Worm (Caenorhabditis elegans): ENCODE measurements around the gene ins-1.

The ins-1 gene

DNA sequence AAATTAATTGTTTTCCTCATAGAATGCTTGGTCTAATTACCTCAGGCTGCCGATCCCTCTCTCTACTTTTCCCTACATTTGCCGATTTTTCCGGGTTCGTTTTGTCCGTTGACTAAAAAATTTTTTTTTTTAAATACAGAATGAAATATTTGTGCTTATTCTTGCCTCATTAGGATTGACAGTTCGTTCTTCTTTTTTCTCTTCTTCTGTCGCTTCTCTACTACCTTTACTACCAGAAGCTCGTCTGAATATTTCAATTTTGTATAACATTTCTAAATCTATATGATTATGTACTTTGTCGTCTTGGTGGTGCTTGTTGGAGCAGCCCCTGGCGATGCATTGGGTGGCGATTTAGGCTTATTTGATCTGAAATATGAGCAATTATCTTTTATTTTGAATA lies 38.7 kb downstream of the ins-1 start:
- no peak for TF ChIP-seq daf-8 (GFP tag; IDR thresholded peaks at IDR 0.05)
- no peak for TF ChIP-seq nhr-77 (tag; optimal IDR thresholded peaks at IDR 0.05)
- TF ChIP-seq unc-62 (GFP tag; optimal IDR thresholded peaks at IDR 0.05 in 1 of 2) = peak in 1 of 2 experiments; percentile 95
- no peak for TF ChIP-seq unc-62 (tag; optimal IDR thresholded peaks at IDR 0.05)
- TF ChIP-seq daf-19 (GFP tag; conservative IDR thresholded peaks at IDR 0.05) = no peak

DNA sequence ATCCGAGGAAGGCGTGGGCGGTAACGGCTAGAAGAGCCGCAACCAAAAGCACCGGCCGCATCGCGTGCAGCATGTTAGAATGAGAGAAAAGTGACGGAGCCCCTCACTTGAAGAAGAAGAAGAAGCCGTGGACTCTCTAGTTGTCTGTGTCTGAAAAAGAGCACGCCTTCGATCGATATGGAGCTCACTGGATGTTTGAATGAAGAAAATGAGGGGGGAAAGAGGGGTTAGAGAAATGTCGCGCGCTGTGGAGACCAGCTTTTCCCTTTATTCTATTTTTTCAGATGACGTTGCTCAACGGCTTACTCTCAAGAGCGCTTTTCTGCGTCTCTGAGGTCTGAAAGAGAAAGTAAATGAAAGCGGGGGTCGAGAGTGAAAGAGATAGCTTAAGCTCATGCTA lies 45.2 kb downstream of the ins-1 start, which contains the start of gene egl-21:
Gene egl-21 (minus strand): TSS at position 150 of the 400 bp plus-strand sequence.
- TF ChIP-seq nhr-42 (GFP tag; IDR thresholded peaks at IDR 0.05) (no peak), ceh-28 (tag; optimal IDR thresholded peaks at IDR 0.05) (peak; percentile 17), lim-7 (GFP tag; IDR thresholded peaks at IDR 0.05) (no peak), madf-5 (GFP tag; IDR thresholded peaks at IDR 0.05) (no peak), zfp-2 (tag; optimal IDR thresholded peaks at IDR 0.05) (peak; percentile 34), egl-43 (GFP tag; IDR thresholded peaks at IDR 0.05) (peak; percentile 69), lin-39 (tag; optimal IDR thresholded peaks at IDR 0.05) (no peak), nhr-10 (tag; optimal IDR thresholded peaks at IDR 0.05) (no peak), daf-8 (GFP tag; IDR thresholded peaks at IDR 0.05) (no peak), ceh-82 (tag; optimal IDR thresholded peaks at IDR 0.05) (no peak), rbr-2 (tag; optimal IDR thresholded peaks at IDR 0.05) (peak; percentile 82), sdz-12 (GFP tag; optimal IDR thresholded peaks at IDR 0.05) (no peak), skn-1 (tag; optimal IDR thresholded peaks at IDR 0.05) (no peak), Y48G9A.11 (GFP tag; IDR thresholded peaks at IDR 0.05) (no peak), egl-27 (tag; optimal IDR thresholded peaks at IDR 0.05) (no peak), nhr-76 (tag; optimal IDR thresholded peaks at IDR 0.05) (no peak), ztf-7 (tag; optimal IDR thresholded peaks at IDR 0.05) (no peak), nhr-111 (GFP tag; optimal IDR thresholded peaks at IDR 0.05) (no peak), fos-1 (tag; optimal IDR thresholded peaks at IDR 0.05) (no peak), cey-2 (tag; optimal IDR thresholded peaks at IDR 0.05; ENCODE audit: borderline replicate concordance, insufficient read depth) (no peak), unc-62 (GFP tag; optimal IDR thresholded peaks at IDR 0.05 in 1 of 2) (peak in 1 of 2 experiments; percentile 6), unc-62 (tag; optimal IDR thresholded peaks at IDR 0.05) (no peak), tra-1 (GFP tag; IDR thresholded peaks at IDR 0.05) (no peak), hmg-1.1 (GFP tag; IDR thresholded peaks at IDR 0.05) (peak; percentile 55; the same call in 1 of the 2 replicates), nhr-77 (tag; optimal IDR thresholded peaks at IDR 0.05) (no peak), ZK337.2 (GFP tag; IDR thresholded peaks at IDR 0.05) (no peak), ztf-11 (tag; optimal IDR thresholded peaks at IDR 0.05) (no peak), fkh-10 (GFP tag; optimal IDR thresholded peaks at IDR 0.05) (peak; percentile 93), php-3 (GFP tag; IDR thresholded peaks at IDR 0.05) (no peak), zfp-3 (GFP tag; conservative IDR thresholded peaks at IDR 0.05) (no peak), dmd-9 (GFP tag; IDR thresholded peaks at IDR 0.05) (no peak), Y105C5A.15 (GFP tag; IDR thresholded peaks at IDR 0.05) (no peak), zip-11 (GFP tag; IDR thresholded peaks at IDR 0.05) (no peak), dve-1 (tag; optimal IDR thresholded peaks at IDR 0.05; ENCODE audit: insufficient read depth) (no peak), nhr-48 (tag; optimal IDR thresholded peaks at IDR 0.05) (no peak), ctbp-1 (GFP tag; IDR thresholded peaks at IDR 0.05) (peak; percentile 76), spr-1 (tag; optimal IDR thresholded peaks at IDR 0.05) (no peak), hif-1 (tag; optimal IDR thresholded peaks at IDR 0.05) (peak in 1 of 2 experiments; percentile 57), daf-12 (tag; optimal IDR thresholded peaks at IDR 0.05) (no peak), daf-16 (GFP tag; optimal IDR thresholded peaks at IDR 0.05) (no peak), daf-16 (tag; optimal IDR thresholded peaks at IDR 0.05) (no peak), T26A8.4 (GFP tag; IDR thresholded peaks at IDR 0.05) (no peak), set-16 (GFP tag; IDR thresholded peaks at IDR 0.05) (peak; percentile 50; the same call in 1 of the 2 replicates), snpc-4 (tag; optimal IDR thresholded peaks at IDR 0.05) (no peak), lin-13 (GFP tag; optimal IDR thresholded peaks at IDR 0.05) (no peak), snpc-1.2 (GFP tag; IDR thresholded peaks at IDR 0.05) (no peak), daf-19 (GFP tag; conservative IDR thresholded peaks at IDR 0.05) (no peak), nhr-102 (tag; optimal IDR thresholded peaks at IDR 0.05) (no peak), Y5F2A.4 (GFP tag; optimal IDR thresholded peaks at IDR 0.05) (no peak), lin-29 (GFP tag; IDR thresholded peaks at IDR 0.05) (no peak)

Measured in whole organism, L4 larva.